Worm (Caenorhabditis elegans) whole organism, early embryonic: ENCODE data around the gene K02A6.3.

Experiments used
- B0310.2 ChIP-seq: sonication (generic microtip); optimal IDR thresholded peaks from 2 replicates; lab custom pipeline; 2016; ENCODE audit warnings: mild to moderate bottlenecking, missing genetic modification characterization, missing compliant biosample characterization
- F13C5.2 ChIP-seq: sonication (generic microtip); optimal IDR thresholded peaks from 2 replicates; lab custom pipeline; 2017; ENCODE audit warnings: mild to moderate bottlenecking, missing genetic modification characterization, inconsistent platforms, missing compliant biosample characterization
- aly-1 ChIP-seq: sonication (generic microtip); optimal IDR thresholded peaks from 2 replicates; lab custom pipeline; 2016; ENCODE audit warnings: missing genetic modification characterization, missing compliant biosample characterization
- ama-1 ChIP-seq: fragments of 150-350 bp; optimal IDR thresholded peaks from 2 replicates; lab custom pipeline; 2014
- ceh-13 ChIP-seq: fragments of 200-800 bp; sonication (Bioruptor generic); optimal IDR thresholded peaks from 2 replicates; lab custom pipeline; 2018; ENCODE audit warnings: mild to moderate bottlenecking, missing genetic modification characterization, missing compliant biosample characterization
- ceh-36 ChIP-seq: sonication (generic microtip); optimal IDR thresholded peaks from 2 replicates; lab custom pipeline; 2016; ENCODE audit warnings: missing genetic modification characterization, inconsistent platforms, missing compliant biosample characterization
- ets-7 ChIP-seq: sonication (generic microtip); optimal IDR thresholded peaks from 2 replicates; lab custom pipeline; 2016; ENCODE audit warnings: missing genotype, missing genetic modification characterization, missing compliant biosample characterization
- flt-1 ChIP-seq: fragments of 200-800 bp; sonication (Bioruptor generic); IDR thresholded peaks from 2 replicates; pipeline ENCODE4 v1.3.6; 2022; ENCODE audit warnings: missing genetic modification characterization, missing compliant biosample characterization
- hmbx-1 ChIP-seq: sonication (generic microtip); optimal IDR thresholded peaks from 2 replicates; lab custom pipeline; 2016; ENCODE audit warnings: mild to moderate bottlenecking, missing genetic modification characterization, missing compliant biosample characterization
- hmg-4 ChIP-seq: fragments of 200-800 bp; sonication (Bioruptor generic); optimal IDR thresholded peaks from 2 replicates; lab custom pipeline; 2018; ENCODE audit warnings: mild to moderate bottlenecking, missing genetic modification characterization, missing compliant biosample characterization
- hnd-1 ChIP-seq: sonication (generic microtip); optimal IDR thresholded peaks from 2 replicates; lab custom pipeline; 2016; ENCODE audit warnings: missing genetic modification characterization, missing compliant biosample characterization
- pes-1 ChIP-seq: fragments of 200-800 bp; sonication (Bioruptor generic); IDR thresholded peaks from 2 replicates; pipeline ENCODE4 v1.3.6; 2022; ENCODE audit warnings: missing genetic modification reagents, missing genetic modification characterization, missing compliant biosample characterization
- scrt-1 ChIP-seq: fragments of 200-800 bp; sonication (Bioruptor generic); IDR thresholded peaks from 2 replicates; pipeline ENCODE4 v1.3.6; 2022; ENCODE audit warnings: missing genetic modification characterization, missing compliant biosample characterization
- sea-1 ChIP-seq: fragments of 200-800 bp; sonication (Bioruptor generic); conservative IDR thresholded peaks from 2 replicates; pipeline ENCODE4 v1.3.6; 2022; ENCODE audit warnings: missing genetic modification characterization, missing compliant biosample characterization
- tbx-11 ChIP-seq: fragments of 200-800 bp; sonication (Bioruptor generic); IDR thresholded peaks from 2 replicates; pipeline ENCODE4 v1.3.6; 2022; ENCODE audit warnings: missing genetic modification characterization, missing compliant biosample characterization
- tbx-37 ChIP-seq: fragments of 200-800 bp; sonication (Bioruptor generic); conservative IDR thresholded peaks from 2 replicates; pipeline ENCODE4 v1.3.6; 2022; ENCODE audit warnings: missing genetic modification reagents, missing genetic modification characterization, missing compliant biosample characterization
- tra-4 ChIP-seq: sonication (generic microtip); optimal IDR thresholded peaks from 2 replicates; lab custom pipeline; 2017; ENCODE audit warnings: missing genetic modification characterization, missing compliant biosample characterization

K02A6.3 gene

ce11 chrX:8216957-8217356 lies 14.8 kb downstream of the K02A6.3 start:
- TF ChIP-seq tbx-11 (GFP tag; lab: Robert Waterston, UW) (no peak), hmg-4 (no peak), F13C5.2 (no peak), ets-7 (tag; lab: Kevin White, UChicago) (no peak), aly-1 (tag; lab: Kevin White, UChicago) (no peak), hnd-1 (tag; lab: Kevin White, UChicago) (no peak), flt-1 (GFP tag; lab: Robert Waterston, UW) (no peak), B0310.2 (tag; lab: Kevin White, UChicago) (no peak), ceh-36 (tag; lab: Kevin White, UChicago) (no peak), hmbx-1 (tag; lab: Kevin White, UChicago) (no peak), sea-1 (GFP tag; lab: Robert Waterston, UW) (no peak), scrt-1 (GFP tag; lab: Robert Waterston, UW) (no peak)

- TF ChIP-seq ets-7 (tag; lab: Kevin White, UChicago) (no peak), hmg-4 (no peak), flt-1 (GFP tag; lab: Robert Waterston, UW) (no peak), ama-1 (lab: Kevin White, UChicago) (no peak), tbx-11 (GFP tag; lab: Robert Waterston, UW) (no peak), hmbx-1 (tag; lab: Kevin White, UChicago) (no peak), tbx-37 (GFP tag; lab: Robert Waterston, UW) (no peak), tra-4 (tag; lab: Kevin White, UChicago) (no peak), ceh-13 (GFP tag; lab: Kevin White, UChicago) (no peak), scrt-1 (GFP tag; lab: Robert Waterston, UW) (no peak), hnd-1 (tag; lab: Kevin White, UChicago) (no peak), B0310.2 (tag; lab: Kevin White, UChicago) (no peak)
Observed at ce11 chrX:8214424-8215115, 17.2 kb downstream of the K02A6.3 start, which contains the start of gene C47D2.1. Gene C47D2.1, plus strand, starts transcription at chrX:8215065.

ce11 chrX:8210999-8211398 lies 20.7 kb downstream of the K02A6.3 start, which contains the start of gene cdd-1:
Gene cdd-1, minus strand, starts transcription at chrX:8211149.
- no peak for TF ChIP-seq ets-7 (tag; lab: Kevin White, UChicago)
- TF ChIP-seq B0310.2 (tag; lab: Kevin White, UChicago), result no peak
- no peak for TF ChIP-seq tbx-11 (GFP tag; lab: Robert Waterston, UW)
- no peak for TF ChIP-seq hmg-4
- no peak for TF ChIP-seq tra-4 (tag; lab: Kevin White, UChicago)
- no peak for TF ChIP-seq sea-1 (GFP tag; lab: Robert Waterston, UW)
- TF ChIP-seq ceh-36 (tag; lab: Kevin White, UChicago), result no peak
- no peak for TF ChIP-seq tbx-37 (GFP tag; lab: Robert Waterston, UW)
- no peak for TF ChIP-seq F13C5.2
- no peak for TF ChIP-seq ceh-13 (GFP tag; lab: Kevin White, UChicago)
- TF ChIP-seq pes-1, result no peak
- TF ChIP-seq hmbx-1 (tag; lab: Kevin White, UChicago), result no peak
- TF ChIP-seq flt-1 (GFP tag; lab: Robert Waterston, UW), result no peak
- no peak for TF ChIP-seq ama-1 (lab: Kevin White, UChicago)
- TF ChIP-seq aly-1 (tag; lab: Kevin White, UChicago), result no peak
- no peak for TF ChIP-seq scrt-1 (GFP tag; lab: Robert Waterston, UW)
- TF ChIP-seq hnd-1 (tag; lab: Kevin White, UChicago), result no peak

- TF ChIP-seq flt-1 (GFP tag; lab: Robert Waterston, UW) (no peak), ceh-36 (tag; lab: Kevin White, UChicago) (no peak), hmg-4 (no peak), F13C5.2 (peak; percentile 29), pes-1 (no peak), B0310.2 (tag; lab: Kevin White, UChicago) (no peak)
Observed at ce11 chrX:8205919-8206318, 25.8 kb downstream of the K02A6.3 start.

ce11 chrX:8204475-8204874 lies 27.3 kb downstream of the K02A6.3 start:
- TF ChIP-seq ama-1 (lab: Kevin White, UChicago), result no peak
- TF ChIP-seq hnd-1 (tag; lab: Kevin White, UChicago), result no peak
- no peak for TF ChIP-seq scrt-1 (GFP tag; lab: Robert Waterston, UW)
- TF ChIP-seq aly-1 (tag; lab: Kevin White, UChicago), result no peak
- TF ChIP-seq tra-4 (tag; lab: Kevin White, UChicago), result no peak
- TF ChIP-seq pes-1, result no peak
- TF ChIP-seq flt-1 (GFP tag; lab: Robert Waterston, UW), result no peak
- TF ChIP-seq tbx-37 (GFP tag; lab: Robert Waterston, UW), result no peak
- TF ChIP-seq tbx-11 (GFP tag; lab: Robert Waterston, UW), result no peak
- no peak for TF ChIP-seq sea-1 (GFP tag; lab: Robert Waterston, UW)
- no peak for TF ChIP-seq hmbx-1 (tag; lab: Kevin White, UChicago)
- TF ChIP-seq hmg-4, result no peak
- no peak for TF ChIP-seq ceh-13 (GFP tag; lab: Kevin White, UChicago)
- no peak for TF ChIP-seq ceh-36 (tag; lab: Kevin White, UChicago)
- TF ChIP-seq B0310.2 (tag; lab: Kevin White, UChicago), result no peak
- no peak for TF ChIP-seq F13C5.2
- TF ChIP-seq ets-7 (tag; lab: Kevin White, UChicago), result no peak

ce11 chrX:8203684-8204083 lies 28.0 kb downstream of the K02A6.3 start, which contains the start of gene C17H11.6:
Gene C17H11.6, minus strand, starts transcription at chrX:8203784.
- no peak for TF ChIP-seq sea-1 (GFP tag; lab: Robert Waterston, UW)
- no peak for TF ChIP-seq F13C5.2
- TF ChIP-seq B0310.2 (tag; lab: Kevin White, UChicago), result no peak
- no peak for TF ChIP-seq ceh-36 (tag; lab: Kevin White, UChicago)
- no peak for TF ChIP-seq hmg-4
- no peak for TF ChIP-seq tbx-37 (GFP tag; lab: Robert Waterston, UW)
- no peak for TF ChIP-seq hnd-1 (tag; lab: Kevin White, UChicago)
- TF ChIP-seq ets-7 (tag; lab: Kevin White, UChicago), result no peak
- no peak for TF ChIP-seq scrt-1 (GFP tag; lab: Robert Waterston, UW)
- no peak for TF ChIP-seq aly-1 (tag; lab: Kevin White, UChicago)
- no peak for TF ChIP-seq ceh-13 (GFP tag; lab: Kevin White, UChicago)
- TF ChIP-seq tra-4 (tag; lab: Kevin White, UChicago), result no peak
- no peak for TF ChIP-seq tbx-11 (GFP tag; lab: Robert Waterston, UW)
- TF ChIP-seq flt-1 (GFP tag; lab: Robert Waterston, UW), result no peak
- TF ChIP-seq ama-1 (lab: Kevin White, UChicago), result no peak
- TF ChIP-seq hmbx-1 (tag; lab: Kevin White, UChicago), result no peak
- TF ChIP-seq pes-1, result no peak
